Worm (Caenorhabditis elegans) whole organism, dauer: ENCODE results near the gene C17E7.4.

Experiments
- unc-62 ChIP-seq: sonication (generic microtip); optimal IDR thresholded peaks from 2 replicates; lab custom pipeline; 2017; ENCODE audit warnings: missing biosample characterization, missing genetic modification reagents, missing genetic modification characterization

The C17E7.4 gene

ce11 chrV:3929099-3929498, 36.4 kb downstream of the C17E7.4 start, which contains the start of gene srx-64:
Gene srx-64, plus strand, starts transcription at chrV:3929399.
- no peak for TF ChIP-seq unc-62

ce11 chrV:3931326-3931725, 38.7 kb downstream of the C17E7.4 start, which contains the start of gene srx-63:
Gene srx-63, plus strand, starts transcription at chrV:3931626.
- no peak for TF ChIP-seq unc-62

ce11 chrV:3935892-3936478, 43.3 kb downstream of the C17E7.4 start, which contains the start of gene cyp-35A5:
Gene cyp-35A5, plus strand, starts transcription at chrV:3936326.
- TF ChIP-seq unc-62: no peak

- TF ChIP-seq unc-62: no peak
These were observed 46.1 kb downstream of the C17E7.4 start, which contains the start of gene cyp-35B1 for ce11 chrV:3938789-3939188. Gene cyp-35B1, plus strand, starts transcription at chrV:3939032.

ce11 chrV:3941860-3942259, 49.2 kb downstream of the C17E7.4 start, which contains the start of gene cyp-35B2:
Gene cyp-35B2, plus strand, starts transcription at chrV:3942160.
- TF ChIP-seq unc-62: no peak

- TF ChIP-seq unc-62: no peak
These were observed 50.7 kb downstream of the C17E7.4 start for ce11 chrV:3943364-3943763.
